Worm (Caenorhabditis elegans) whole organism, L4 larva: ENCODE results near the gene C45G9.6.
A peak's percentile ranks its signal among the peaks of the same experiment; 100 is the strongest.

Source experiments
- F10B5.3 ChIP-seq: sonication (generic microtip); optimal IDR thresholded peaks from 2 replicates; lab custom pipeline; 2016; ENCODE audit warnings: mild to moderate bottlenecking, missing genetic modification characterization, missing compliant biosample characterization
- F37D6.2 ChIP-seq: sonication (generic microtip); optimal IDR thresholded peaks from 2 replicates; lab custom pipeline; 2016; ENCODE audit warnings: mild to moderate bottlenecking, missing genetic modification characterization, missing compliant biosample characterization
- R02D3.7 ChIP-seq: fragments of 150-350 bp; sonication (generic microtip); optimal IDR thresholded peaks from 3 replicates; lab custom pipeline; 2014; ENCODE audit warnings: missing biosample characterization, missing genetic modification characterization
- T26A8.4 ChIP-seq: fragments of 200-800 bp; sonication (Bioruptor generic); IDR thresholded peaks from 2 replicates; pipeline ENCODE4 v1.3.6; 2022; ENCODE audit warnings: missing genetic modification characterization, missing compliant biosample characterization
- Y105C5A.15 ChIP-seq: fragments of 200-800 bp; sonication (Bioruptor generic); IDR thresholded peaks from 2 replicates; pipeline ENCODE4 v1.3.6; 2022; ENCODE audit warnings: missing genetic modification characterization, missing compliant biosample characterization
- Y48G9A.11 ChIP-seq: fragments of 200-800 bp; sonication (Bioruptor generic); IDR thresholded peaks from 2 replicates; pipeline ENCODE4 v1.3.6; 2022; ENCODE audit warnings: missing genetic modification reagents, missing genetic modification characterization, missing compliant biosample characterization
- Y5F2A.4 ChIP-seq: fragments of 200-800 bp; sonication (Bioruptor generic); optimal IDR thresholded peaks from 2 replicates; lab custom pipeline; 2018; ENCODE audit warnings: mild to moderate bottlenecking, missing genetic modification characterization, missing compliant biosample characterization
- ZK546.5 ChIP-seq, 2 experiments: sonication (generic microtip); optimal IDR thresholded peaks; 2 replicates each; lab custom pipeline; 2017; ENCODE audit warnings: missing biosample characterization in 2 of 2, missing genetic modification characterization in 2 of 2
- aha-1 ChIP-seq: fragments of 150-350 bp; peaks from one replicate; lab custom pipeline; 2014; ENCODE audit warnings: missing biosample characterization, missing genetic modification characterization
- aly-2 ChIP-seq: sonication (generic microtip); optimal IDR thresholded peaks from 2 replicates; lab custom pipeline; 2018; ENCODE audit warnings: missing biosample characterization, missing genetic modification characterization
- ceh-32 ChIP-seq: sonication (generic microtip); optimal IDR thresholded peaks from 2 replicates; lab custom pipeline; 2016; ENCODE audit warnings: mild to moderate bottlenecking, missing genetic modification characterization, missing compliant biosample characterization; ENCODE audit not compliant: poor library complexity
- ceh-44 ChIP-seq: fragments of 200-800 bp; sonication (Bioruptor generic); IDR thresholded peaks from 2 replicates; pipeline ENCODE4 v1.3.6; 2022; ENCODE audit warnings: missing genetic modification reagents, missing genetic modification characterization, missing compliant biosample characterization
- ceh-62 ChIP-seq: sonication (generic microtip); optimal IDR thresholded peaks from 2 replicates; lab custom pipeline; 2017; ENCODE audit warnings: missing biosample characterization, missing genetic modification characterization
- daf-12 ChIP-seq: fragments of 150-350 bp; optimal IDR thresholded peaks from 2 replicates; lab custom pipeline; 2014; ENCODE audit warnings: missing biosample characterization, missing genetic modification reagents, missing genetic modification characterization
- daf-16 ChIP-seq, 3 experiments: sonication (generic microtip); optimal IDR thresholded peaks; 2 replicates each; lab custom pipeline; 2016 to 2017; ENCODE audit warnings: missing genetic modification characterization in 3 of 3, missing genetic modification reagents in 3 of 3, mild to moderate bottlenecking in 2 of 3, missing compliant biosample characterization in 2 of 3, missing biosample characterization in 1 of 3, moderate library complexity in 1 of 3
- daf-19 ChIP-seq: fragments of 200-800 bp; sonication (Bioruptor generic); conservative IDR thresholded peaks from 2 replicates; pipeline ENCODE4 v1.3.6; 2022; ENCODE audit warnings: missing genetic modification characterization, missing compliant biosample characterization
- dmd-9 ChIP-seq: fragments of 200-800 bp; sonication (Bioruptor generic); IDR thresholded peaks from 2 replicates; pipeline ENCODE4 v1.3.6; 2022; ENCODE audit warnings: missing genetic modification reagents, missing genetic modification characterization, missing compliant biosample characterization
- dve-1 ChIP-seq: sonication (generic microtip); optimal IDR thresholded peaks from 2 replicates; lab custom pipeline; 2017; ENCODE audit warnings: antibody characterized with exemption, mild to moderate bottlenecking, missing genetic modification characterization, missing compliant biosample characterization; ENCODE audit not compliant: insufficient read depth
- egl-27 ChIP-seq: sonication (generic microtip); optimal IDR thresholded peaks from 3 replicates; lab custom pipeline; 2017; ENCODE audit warnings: missing biosample characterization, missing genetic modification reagents, missing genetic modification characterization
- fkh-10 ChIP-seq: fragments of 150-350 bp; optimal IDR thresholded peaks from 2 replicates; lab custom pipeline; 2014; ENCODE audit warnings: missing biosample characterization, missing genetic modification reagents, missing genetic modification characterization
- jun-1 ChIP-seq: fragments of 150-350 bp; optimal IDR thresholded peaks from 2 replicates; lab custom pipeline; 2014; ENCODE audit warnings: missing biosample characterization, missing genetic modification reagents, missing genetic modification characterization
- lin-38 ChIP-seq: fragments of 200-800 bp; sonication (Bioruptor generic); IDR thresholded peaks from 2 replicates; pipeline ENCODE4 v1.3.6; 2022; ENCODE audit warnings: missing genetic modification reagents, missing genetic modification characterization, missing compliant biosample characterization
- lin-39 ChIP-seq: fragments of 150-350 bp; optimal IDR thresholded peaks from 2 replicates; lab custom pipeline; 2014; ENCODE audit warnings: missing biosample characterization, missing genetic modification reagents, missing genetic modification characterization
- lir-3 ChIP-seq: sonication (generic microtip); optimal IDR thresholded peaks from 2 replicates; lab custom pipeline; 2016; ENCODE audit warnings: mild to moderate bottlenecking, missing genetic modification characterization, missing compliant biosample characterization
- lsy-2 ChIP-seq, 2 experiments: fragments of 150-350 bp in 1 of 2; sonication (generic microtip) in 1 of 2; optimal IDR thresholded peaks; 2 replicates each; lab custom pipeline; 2014 to 2017; ENCODE audit warnings: missing biosample characterization in 2 of 2, missing genetic modification characterization in 2 of 2
- madf-9 ChIP-seq: fragments of 200-800 bp; sonication (Bioruptor generic); conservative IDR thresholded peaks from 2 replicates; pipeline ENCODE4 v1.3.6; 2022; ENCODE audit warnings: missing genetic modification reagents, missing genetic modification characterization, missing compliant biosample characterization
- mdl-1 ChIP-seq, 2 experiments: fragments of 150-350 bp in 1 of 2; sonication (generic microtip) in 1 of 2; optimal IDR thresholded peaks; 2 replicates each; lab custom pipeline; 2014 to 2017; ENCODE audit warnings: missing biosample characterization in 2 of 2, missing genetic modification characterization in 2 of 2
- mep-1 ChIP-seq: fragments of 150-350 bp; sonication (generic microtip); optimal IDR thresholded peaks from 3 replicates; lab custom pipeline; 2014; ENCODE audit warnings: missing biosample characterization, missing genetic modification characterization
- mes-2 ChIP-seq: sonication (generic microtip); optimal IDR thresholded peaks from 2 replicates; lab custom pipeline; 2016; ENCODE audit warnings: missing genotype, mild to moderate bottlenecking, missing genetic modification characterization, missing compliant biosample characterization; ENCODE audit not compliant: poor library complexity, severe bottlenecking
- mxl-2 ChIP-seq: fragments of 200-800 bp; sonication (Bioruptor generic); conservative IDR thresholded peaks from 2 replicates; pipeline ENCODE4 v1.3.6; 2022; ENCODE audit warnings: missing genetic modification reagents, missing genetic modification characterization, missing compliant biosample characterization
- nhr-237 ChIP-seq: sonication (generic microtip); optimal IDR thresholded peaks from 2 replicates; lab custom pipeline; 2017; ENCODE audit warnings: missing biosample characterization, missing genetic modification characterization
- nhr-28 ChIP-seq: fragments of 150-350 bp; optimal IDR thresholded peaks from 2 replicates; lab custom pipeline; 2014; ENCODE audit warnings: missing biosample characterization, missing genetic modification characterization
- nhr-41 ChIP-seq: fragments of 200-800 bp; sonication (Bioruptor generic); IDR thresholded peaks from 2 replicates; pipeline ENCODE4 v1.3.6; 2022; ENCODE audit warnings: missing genetic modification reagents, missing genetic modification characterization, missing compliant biosample characterization
- nhr-48 ChIP-seq: sonication (generic microtip); optimal IDR thresholded peaks from 2 replicates; lab custom pipeline; 2016; ENCODE audit warnings: mild to moderate bottlenecking, missing genetic modification characterization, missing compliant biosample characterization
- nhr-6 ChIP-seq: fragments of 150-350 bp; optimal IDR thresholded peaks from 2 replicates; lab custom pipeline; 2014; ENCODE audit warnings: missing biosample characterization, missing genetic modification characterization
- nhr-77 ChIP-seq: fragments of 150-350 bp; optimal IDR thresholded peaks from 2 replicates; lab custom pipeline; 2014; ENCODE audit warnings: missing biosample characterization, missing genetic modification characterization
- pha-4 ChIP-seq, 2 experiments: fragments of 150-350 bp in 1 of 2; fragments of 200-800 bp in 1 of 2; sonication (Bioruptor generic) in 1 of 2; IDR thresholded peaks in 1 of 2; optimal IDR thresholded peaks in 1 of 2; 2 replicates each; pipeline versions ENCODE4 v1.3.6 to Lab custom; 2014 to 2022; ENCODE audit warnings: missing genetic modification characterization in 2 of 2, missing genetic modification reagents in 2 of 2, missing biosample characterization in 1 of 2, missing compliant biosample characterization in 1 of 2
- rbr-2 ChIP-seq: sonication (generic microtip); optimal IDR thresholded peaks from 2 replicates; lab custom pipeline; 2016; ENCODE audit warnings: missing genotype, missing genetic modification characterization, missing compliant biosample characterization
- sdz-12 ChIP-seq: fragments of 200-800 bp; sonication (Bioruptor generic); optimal IDR thresholded peaks from 2 replicates; lab custom pipeline; 2018; ENCODE audit warnings: mild to moderate bottlenecking, missing genetic modification characterization, missing compliant biosample characterization
- snpc-4 ChIP-seq: fragments of 150-350 bp; optimal IDR thresholded peaks from 2 replicates; lab custom pipeline; 2014; ENCODE audit warnings: missing biosample characterization, missing genetic modification characterization
- spr-3 ChIP-seq: fragments of 200-800 bp; sonication (Bioruptor generic); optimal IDR thresholded peaks from 2 replicates; lab custom pipeline; 2018; ENCODE audit warnings: mild to moderate bottlenecking, missing genetic modification characterization, missing compliant biosample characterization
- tra-1 ChIP-seq: fragments of 200-800 bp; sonication (Bioruptor generic); IDR thresholded peaks from 2 replicates; pipeline ENCODE4 v1.3.6; 2022; ENCODE audit warnings: missing genetic modification reagents, missing genetic modification characterization, missing compliant biosample characterization
- vab-7 ChIP-seq: fragments of 200-800 bp; sonication (Bioruptor generic); IDR thresholded peaks from 2 replicates; pipeline ENCODE4 v1.3.6; 2022; ENCODE audit warnings: missing genetic modification reagents, missing genetic modification characterization, missing compliant biosample characterization
- zag-1 ChIP-seq: fragments of 150-350 bp; optimal IDR thresholded peaks from 2 replicates; lab custom pipeline; 2014; ENCODE audit warnings: missing biosample characterization, missing genetic modification characterization
- zfp-3 ChIP-seq: fragments of 200-800 bp; sonication (Bioruptor generic); conservative IDR thresholded peaks from 2 replicates; pipeline ENCODE4 v1.3.6; 2022; ENCODE audit warnings: missing genetic modification reagents, missing genetic modification characterization, missing compliant biosample characterization
- zip-2 ChIP-seq: fragments of 150-350 bp; optimal IDR thresholded peaks from 2 replicates; lab custom pipeline; 2014; ENCODE audit warnings: missing biosample characterization, missing genetic modification characterization

C45G9.6 gene

DNA sequence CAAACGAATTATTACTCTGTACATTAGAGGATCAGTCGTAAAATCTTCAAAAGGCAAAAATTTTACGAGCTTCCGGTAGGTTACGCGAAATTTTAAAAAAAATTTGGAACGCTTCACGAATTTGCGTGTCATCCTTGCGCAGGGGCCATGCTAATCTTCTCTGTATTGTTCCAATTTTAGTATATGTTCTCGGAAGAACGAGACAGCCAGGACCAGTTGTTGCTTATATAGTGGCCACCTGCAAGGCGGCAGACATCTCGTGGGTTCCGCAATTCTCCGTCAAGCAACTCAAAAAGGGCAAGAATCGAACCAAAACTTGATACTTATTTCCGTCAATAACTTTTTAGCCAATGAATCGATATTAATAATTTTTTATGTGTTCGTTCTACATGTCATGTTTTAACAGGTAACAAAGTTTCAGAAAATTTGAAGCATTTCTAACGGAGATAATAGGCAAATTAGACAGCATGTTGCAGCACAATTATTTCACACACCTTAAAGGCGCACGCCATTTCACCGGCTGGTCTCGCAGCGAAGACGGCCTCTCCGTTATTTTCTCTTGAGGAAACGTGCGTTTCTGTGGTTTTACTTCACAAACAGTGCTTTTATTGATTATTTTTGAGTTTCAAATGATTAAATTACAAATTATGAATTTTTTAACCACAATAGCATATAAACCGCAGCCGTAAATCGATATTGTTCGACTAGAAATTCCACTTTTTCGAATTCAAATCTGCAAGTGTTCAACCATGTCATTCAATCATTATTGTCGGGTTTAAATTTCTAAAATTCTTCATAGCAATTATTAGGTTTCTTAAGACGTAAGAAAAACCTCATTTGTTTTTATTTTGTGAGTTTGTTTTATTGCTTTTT is 44.7 kb downstream of the C45G9.6 start (continued):
- TF ChIP-seq daf-16 (GFP tag; optimal IDR thresholded peaks at IDR 0.05; lab: Kevin White, UChicago): peak; percentile 76 to 83
- TF ChIP-seq daf-16 (tag; optimal IDR thresholded peaks at IDR 0.05; lab: Kevin White, UChicago): peak; percentile 56
- TF ChIP-seq R02D3.7 (tag; lab: Kevin White, UChicago): peak; percentile 18
- peak; percentile 93 for TF ChIP-seq mes-2
- peak; percentile 72; the same call in 1 of the 2 replicates for TF ChIP-seq Y105C5A.15 (GFP tag; lab: Robert Waterston, UW)
- no peak for TF ChIP-seq daf-12 (tag; lab: Kevin White, UChicago)
- peak; percentile 38 for TF ChIP-seq jun-1 (tag; lab: Kevin White, UChicago)
- TF ChIP-seq nhr-41 (GFP tag; lab: Robert Waterston, UW): peak; percentile 61
- no peak for TF ChIP-seq aly-2 (tag; lab: Kevin White, UChicago)
- TF ChIP-seq mxl-2 (GFP tag; lab: Robert Waterston, UW): 0 out of 2 replicates have a peak, but pooled peaks have one; percentile 58
- TF ChIP-seq fkh-10 (GFP tag; lab: Kevin White, UChicago): peak; percentile 70
- TF ChIP-seq nhr-77 (tag; lab: Kevin White, UChicago): no peak
- TF ChIP-seq lin-39: no peak
- TF ChIP-seq rbr-2 (tag; lab: Kevin White, UChicago): peak; percentile 90
- TF ChIP-seq F37D6.2: peak; percentile 75
- peak; percentile 82 for TF ChIP-seq vab-7 (GFP tag; lab: Robert Waterston, UW)
- peak; percentile 81 for TF ChIP-seq ceh-44 (GFP tag; lab: Robert Waterston, UW)
- peak; percentile 46 for TF ChIP-seq nhr-6 (tag; lab: Kevin White, UChicago)
- peak; percentile 87 for TF ChIP-seq Y48G9A.11 (GFP tag; lab: Robert Waterston, UW)
- peak; percentile 59 for TF ChIP-seq tra-1 (GFP tag; lab: Robert Waterston, UW)
- TF ChIP-seq snpc-4: peak; percentile 96
- no peak for TF ChIP-seq nhr-237 (tag; lab: Kevin White, UChicago)
- TF ChIP-seq zag-1: no peak
- peak; percentile 86 for TF ChIP-seq mep-1 (tag; lab: Kevin White, UChicago)
- peak; percentile 73 for TF ChIP-seq spr-3 (GFP tag; lab: Kevin White, UChicago)
- peak; percentile 67 for TF ChIP-seq sdz-12

DNA sequence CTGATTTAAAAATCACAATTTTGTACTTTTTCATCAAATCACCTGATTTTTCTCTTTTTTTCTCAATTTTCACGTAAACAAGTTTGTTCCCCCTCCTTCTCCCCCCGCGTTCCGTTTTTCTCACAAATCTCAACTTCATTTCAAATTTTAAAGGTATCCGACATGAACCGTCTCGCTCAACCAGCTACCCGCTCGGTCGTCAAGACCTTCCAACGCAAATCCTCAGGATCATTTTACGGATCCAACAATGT is 45.2 kb downstream of the C45G9.6 start, which contains the start of gene cox-6A:
cox-6A (plus strand) TSS at position 152 of the 251 bp plus-strand sequence.
- TF ChIP-seq aha-1 (tag; lab: Kevin White, UChicago) (no peak), mdl-1 (tag; optimal IDR thresholded peaks at IDR 0.05; lab: Kevin White, UChicago) (no peak), nhr-28 (tag; lab: Kevin White, UChicago) (no peak), lir-3 (tag; lab: Kevin White, UChicago) (no peak), Y5F2A.4 (GFP tag; lab: Kevin White, UChicago) (no peak), ZK546.5 (tag; optimal IDR thresholded peaks at IDR 0.05; lab: Kevin White, UChicago) (no peak), madf-9 (GFP tag; lab: Robert Waterston, UW) (no peak), F10B5.3 (tag; lab: Kevin White, UChicago) (no peak)

DNA sequence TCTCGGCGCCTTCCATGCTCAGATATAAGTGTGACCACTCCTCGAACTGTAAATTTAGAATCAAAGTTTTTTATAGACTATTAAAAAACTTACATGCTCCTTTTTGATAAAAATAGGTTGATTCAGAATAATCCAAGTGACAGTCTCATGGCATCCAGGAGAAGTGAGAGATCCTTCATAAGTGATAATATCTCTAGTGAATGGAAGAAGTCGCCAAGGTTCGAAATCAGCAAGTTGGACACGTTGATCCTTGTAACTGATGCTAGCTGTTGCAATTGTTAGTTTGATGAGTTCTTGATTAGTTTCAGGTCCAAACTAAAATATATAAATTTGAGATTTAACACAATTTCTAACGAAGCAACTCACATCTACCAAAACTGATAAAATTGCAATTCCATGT is 47.0 kb downstream of the C45G9.6 start:
- TF ChIP-seq egl-27 (no peak), aha-1 (tag; lab: Kevin White, UChicago) (peak; percentile 59), mep-1 (tag; lab: Kevin White, UChicago) (peak; percentile 0), ceh-62 (no peak), dmd-9 (GFP tag; lab: Robert Waterston, UW) (no peak), daf-19 (GFP tag; lab: Robert Waterston, UW) (no peak), T26A8.4 (GFP tag; lab: Robert Waterston, UW) (0 out of 2 replicates have a peak, but pooled peaks have one; percentile 21), nhr-48 (tag; lab: Kevin White, UChicago) (peak; percentile 25), pha-4 (GFP tag; IDR thresholded peaks at IDR 0.05; lab: Robert Waterston, UW) (0 out of 2 replicates have a peak, but pooled peaks have one; percentile 30), pha-4 (tag; optimal IDR thresholded peaks at IDR 0.05; lab: Kevin White, UChicago) (no peak), lsy-2 (tag; optimal IDR thresholded peaks at IDR 0.05; lab: Kevin White, UChicago) (peak in 1 of 2 experiments; percentile 15), dve-1 (tag; lab: Kevin White, UChicago) (peak; percentile 25), zfp-3 (0 out of 2 replicates have a peak, but pooled peaks have one; percentile 36), lir-3 (tag; lab: Kevin White, UChicago) (no peak), zip-2 (tag; lab: Kevin White, UChicago) (no peak), ceh-32 (no peak), daf-16 (GFP tag; optimal IDR thresholded peaks at IDR 0.05; lab: Kevin White, UChicago) (no peak), daf-16 (tag; optimal IDR thresholded peaks at IDR 0.05; lab: Kevin White, UChicago) (peak; percentile 21), lin-38 (GFP tag; lab: Robert Waterston, UW) (peak; percentile 51)
